Worm (Caenorhabditis elegans): ENCODE results near the gene F56A8.9.

DNA sequence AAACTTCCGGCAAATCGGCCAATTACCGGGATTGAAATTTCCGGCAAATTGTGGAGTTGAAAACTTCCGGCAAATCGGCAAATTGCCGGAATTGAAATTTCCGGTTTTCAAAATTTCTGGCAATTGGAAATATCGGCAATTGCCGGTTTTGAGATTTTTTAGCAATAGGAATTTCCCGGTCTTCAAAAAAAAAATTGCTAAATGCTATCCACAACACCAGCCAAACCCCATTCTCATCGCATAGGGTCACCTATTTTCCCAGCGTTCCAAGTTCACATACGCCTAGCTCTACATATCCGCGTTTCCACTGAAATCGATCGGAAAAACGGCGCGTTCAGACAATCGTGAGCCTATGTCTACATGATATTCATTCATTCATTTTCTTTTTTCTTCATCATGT, 30.9 kb downstream of the F56A8.9 start, which contains the start of gene F56A8.8:
- TF ChIP-seq him-1 (tag; optimal IDR thresholded peaks at IDR 0.05) (no peak), dao-5 (tag; optimal IDR thresholded peaks at IDR 0.05) (no peak)
